Worm (Caenorhabditis elegans) whole organism, mixed stage, embryonic: ENCODE results near the gene srlf-3.

Experiments
- M03D4.4 ChIP-seq: sonication (generic microtip); optimal IDR thresholded peaks from 2 replicates; lab custom pipeline; 2017; ENCODE audit warnings: mild to moderate bottlenecking, missing genetic modification characterization, missing compliant biosample characterization
- blmp-1 ChIP-seq: fragments of 150-350 bp; optimal IDR thresholded peaks from 2 replicates; lab custom pipeline; 2014; ENCODE audit warnings: missing biosample characterization, missing genetic modification characterization
- ceh-39 ChIP-seq: fragments of 150-350 bp; optimal IDR thresholded peaks from 2 replicates; lab custom pipeline; 2014; ENCODE audit warnings: missing biosample characterization, missing genetic modification characterization
- ceh-83 ChIP-seq: fragments of 200-800 bp; sonication (Bioruptor generic); optimal IDR thresholded peaks from 2 replicates; lab custom pipeline; 2018; ENCODE audit warnings: mild to moderate bottlenecking, missing genetic modification characterization, missing compliant biosample characterization
- ces-1 ChIP-seq: fragments of 150-350 bp; optimal IDR thresholded peaks from 2 replicates; lab custom pipeline; 2014; ENCODE audit warnings: missing biosample characterization, missing genetic modification reagents, missing genetic modification characterization
- drap-1 ChIP-seq: fragments of 200-800 bp; sonication (Bioruptor generic); optimal IDR thresholded peaks from 3 replicates; lab custom pipeline; 2018; ENCODE audit warnings: mild to moderate bottlenecking, missing genetic modification characterization, missing compliant biosample characterization
- elt-1 ChIP-seq: sonication (generic microtip); optimal IDR thresholded peaks from 2 replicates; lab custom pipeline; 2017; ENCODE audit warnings: missing genetic modification characterization, mild to moderate bottlenecking, missing compliant biosample characterization, antibody characterized with exemption, moderate library complexity, borderline replicate concordance; ENCODE audit not compliant: insufficient read depth
- flh-1 ChIP-seq: fragments of 200-800 bp; sonication (Bioruptor generic); optimal IDR thresholded peaks from 2 replicates; lab custom pipeline; 2018; ENCODE audit warnings: mild to moderate bottlenecking, missing genetic modification characterization, moderate library complexity, missing compliant biosample characterization
- ham-2 ChIP-seq: fragments of 200-800 bp; sonication (Bioruptor generic); optimal IDR thresholded peaks from 2 replicates; lab custom pipeline; 2018; ENCODE audit warnings: mild to moderate bottlenecking, missing genetic modification characterization, missing compliant biosample characterization
- hlh-1 ChIP-seq: fragments of 150-350 bp; optimal IDR thresholded peaks from 2 replicates; lab custom pipeline; 2014; ENCODE audit warnings: missing biosample characterization, missing genetic modification reagents, missing genetic modification characterization
- lin-32 ChIP-seq: fragments of 200-800 bp; sonication (Bioruptor generic); optimal IDR thresholded peaks from 2 replicates; lab custom pipeline; 2018; ENCODE audit warnings: mild to moderate bottlenecking, missing genetic modification characterization, missing compliant biosample characterization
- lsy-2 ChIP-seq: fragments of 150-350 bp; optimal IDR thresholded peaks from 2 replicates; lab custom pipeline; 2014; ENCODE audit warnings: missing biosample characterization, missing genetic modification characterization
- mab-5 ChIP-seq: fragments of 150-350 bp; optimal IDR thresholded peaks from 2 replicates; lab custom pipeline; 2014; ENCODE audit warnings: missing biosample characterization, missing genetic modification characterization
- mep-1 ChIP-seq: fragments of 150-350 bp; optimal IDR thresholded peaks from 2 replicates; lab custom pipeline; 2017; ENCODE audit warnings: missing biosample characterization, missing genetic modification reagents, missing genetic modification characterization, inconsistent platforms
- mls-2 ChIP-seq: sonication (generic microtip); optimal IDR thresholded peaks from 2 replicates; lab custom pipeline; 2016; ENCODE audit warnings: mild to moderate bottlenecking, missing genetic modification characterization, moderate library complexity, missing compliant biosample characterization
- nhr-12 ChIP-seq: fragments of 150-350 bp; optimal IDR thresholded peaks from 2 replicates; lab custom pipeline; 2014; ENCODE audit warnings: missing biosample characterization, missing genetic modification characterization
- nhr-2 ChIP-seq: fragments of 150-350 bp; optimal IDR thresholded peaks from 2 replicates; lab custom pipeline; 2014; ENCODE audit warnings: missing biosample characterization, missing genetic modification characterization
- nhr-28 ChIP-seq: fragments of 150-350 bp; optimal IDR thresholded peaks from 2 replicates; lab custom pipeline; 2014; ENCODE audit warnings: missing biosample characterization, missing genetic modification characterization
- nhr-76 ChIP-seq: sonication (generic microtip); optimal IDR thresholded peaks from 2 replicates; lab custom pipeline; 2017; ENCODE audit warnings: missing biosample characterization, missing genetic modification characterization
- pha-4 ChIP-seq: fragments of 150-350 bp; optimal IDR thresholded peaks from 2 replicates; lab custom pipeline; 2018; ENCODE audit warnings: missing biosample characterization, missing genetic modification reagents, missing genetic modification characterization
- sem-2 ChIP-seq: fragments of 200-800 bp; sonication (Bioruptor generic); optimal IDR thresholded peaks from 2 replicates; lab custom pipeline; 2018; ENCODE audit warnings: mild to moderate bottlenecking, missing genetic modification characterization, missing compliant biosample characterization
- sptf-1 ChIP-seq: sonication (generic microtip); optimal IDR thresholded peaks from 2 replicates; lab custom pipeline; 2017; ENCODE audit warnings: mild to moderate bottlenecking, missing genetic modification characterization, moderate library complexity, missing compliant biosample characterization
- tbx-8 ChIP-seq: fragments of 200-800 bp; sonication (Bioruptor generic); optimal IDR thresholded peaks from 2 replicates; lab custom pipeline; 2018; ENCODE audit warnings: mild to moderate bottlenecking, missing genetic modification characterization, moderate library complexity, missing compliant biosample characterization
- unc-120 ChIP-seq: sonication (generic microtip); optimal IDR thresholded peaks from 2 replicates; lab custom pipeline; 2017; ENCODE audit warnings: missing genetic modification characterization, missing compliant biosample characterization; ENCODE audit not compliant: poor library complexity, severe bottlenecking
- unc-62 ChIP-seq: fragments of 150-350 bp; optimal IDR thresholded peaks from 2 replicates; lab custom pipeline; 2014; ENCODE audit warnings: missing biosample characterization, missing genetic modification reagents, missing genetic modification characterization
- zip-8 ChIP-seq: fragments of 150-350 bp; optimal IDR thresholded peaks from 2 replicates; lab custom pipeline; 2014; ENCODE audit warnings: missing biosample characterization, missing genetic modification characterization

The srlf-3 gene

DNA sequence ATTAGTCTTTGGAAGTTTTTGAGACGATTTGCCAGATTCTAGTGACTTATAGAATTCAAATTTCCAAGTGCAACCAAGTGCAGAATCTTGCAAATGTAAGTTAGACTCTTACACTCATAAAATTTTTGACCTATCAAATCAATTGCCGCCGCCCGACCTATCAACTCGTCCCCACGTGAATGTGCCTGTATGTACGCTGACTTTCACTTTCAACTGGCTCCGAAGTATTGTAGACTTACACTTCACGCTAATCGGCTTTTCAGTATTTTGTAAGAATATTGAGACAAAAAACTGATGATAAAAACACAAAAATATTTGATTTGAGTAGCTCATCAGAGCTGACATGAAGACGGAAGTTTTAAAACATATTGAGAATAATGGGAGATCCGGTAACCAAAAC lies 45.5 kb downstream of the srlf-3 start:
- TF ChIP-seq nhr-76 (tag; lab: Kevin White, UChicago), result no peak
- TF ChIP-seq mab-5, result no peak
- no peak for TF ChIP-seq nhr-12 (tag; lab: Kevin White, UChicago)
- no peak for TF ChIP-seq zip-8 (tag; lab: Kevin White, UChicago)

DNA sequence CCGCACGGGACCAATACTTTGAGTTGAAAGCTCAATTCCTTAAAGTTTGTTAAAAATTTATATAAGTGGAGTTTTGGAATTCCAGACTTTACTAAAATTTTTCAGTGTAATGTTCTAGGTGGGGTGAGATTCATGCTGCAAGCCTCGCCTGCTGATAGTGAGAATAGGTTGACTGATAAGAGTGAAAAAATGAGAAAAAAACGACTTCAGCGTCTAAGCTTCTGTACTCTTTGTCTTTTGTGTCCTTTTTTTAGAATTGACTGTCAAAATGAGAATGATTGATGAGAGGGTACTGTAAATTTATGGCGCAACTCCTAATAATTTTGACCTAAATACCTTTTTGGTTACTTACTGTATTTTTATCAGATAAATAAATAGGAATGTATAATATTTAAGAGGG lies 46.9 kb downstream of the srlf-3 start:
- no peak for TF ChIP-seq ceh-83 (GFP tag; lab: Kevin White, UChicago)
- TF ChIP-seq mls-2 (tag; lab: Kevin White, UChicago), result no peak
- TF ChIP-seq sem-2 (GFP tag; lab: Kevin White, UChicago), result no peak
- no peak for TF ChIP-seq ham-2 (GFP tag; lab: Kevin White, UChicago)
- no peak for TF ChIP-seq unc-120 (tag; lab: Kevin White, UChicago)
- no peak for TF ChIP-seq nhr-28 (tag; lab: Kevin White, UChicago)
- TF ChIP-seq nhr-12 (tag; lab: Kevin White, UChicago), result no peak
- no peak for TF ChIP-seq mep-1
- TF ChIP-seq pha-4 (tag; lab: Kevin White, UChicago), result no peak
- no peak for TF ChIP-seq drap-1
- TF ChIP-seq lin-32 (GFP tag; lab: Kevin White, UChicago), result no peak
- TF ChIP-seq sptf-1, result no peak
- no peak for TF ChIP-seq elt-1 (tag; lab: Kevin White, UChicago)
- TF ChIP-seq zip-8 (tag; lab: Kevin White, UChicago), result no peak

DNA sequence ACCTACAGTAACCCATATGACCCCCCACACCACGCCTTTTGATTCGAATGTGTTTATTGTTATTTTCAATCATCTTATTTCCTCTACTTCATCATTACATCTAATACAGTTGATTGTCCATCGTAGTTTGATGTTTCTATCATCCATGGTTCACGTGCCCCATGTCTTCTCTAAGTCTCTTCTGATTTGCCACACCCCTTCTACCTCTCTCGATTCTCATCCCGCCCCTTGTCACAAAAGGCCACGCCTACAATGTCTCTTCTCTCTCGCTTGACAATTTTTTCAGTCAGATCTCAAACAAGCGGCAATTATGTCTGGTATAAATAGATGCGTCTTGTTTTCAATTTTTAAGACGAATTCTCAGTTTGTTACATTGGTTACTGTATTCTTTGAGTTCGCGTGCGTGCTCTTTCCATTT lies 47.7 kb downstream of the srlf-3 start:
- TF ChIP-seq nhr-28 (tag; lab: Kevin White, UChicago) (no peak), zip-8 (tag; lab: Kevin White, UChicago) (no peak), nhr-2 (no peak), ceh-83 (GFP tag; lab: Kevin White, UChicago) (no peak), flh-1 (GFP tag; lab: Kevin White, UChicago) (no peak), hlh-1 (no peak), lsy-2 (tag; lab: Kevin White, UChicago) (no peak), nhr-12 (tag; lab: Kevin White, UChicago) (no peak), pha-4 (tag; lab: Kevin White, UChicago) (no peak), M03D4.4 (tag; lab: Kevin White, UChicago) (no peak), ces-1 (GFP tag; lab: Kevin White, UChicago) (no peak), tbx-8 (GFP tag; lab: Kevin White, UChicago) (no peak), ceh-39 (tag; lab: Kevin White, UChicago) (no peak), unc-62 (no peak), sem-2 (GFP tag; lab: Kevin White, UChicago) (no peak)
- TF ChIP-seq, all 35 proteins: peak for 0

DNA sequence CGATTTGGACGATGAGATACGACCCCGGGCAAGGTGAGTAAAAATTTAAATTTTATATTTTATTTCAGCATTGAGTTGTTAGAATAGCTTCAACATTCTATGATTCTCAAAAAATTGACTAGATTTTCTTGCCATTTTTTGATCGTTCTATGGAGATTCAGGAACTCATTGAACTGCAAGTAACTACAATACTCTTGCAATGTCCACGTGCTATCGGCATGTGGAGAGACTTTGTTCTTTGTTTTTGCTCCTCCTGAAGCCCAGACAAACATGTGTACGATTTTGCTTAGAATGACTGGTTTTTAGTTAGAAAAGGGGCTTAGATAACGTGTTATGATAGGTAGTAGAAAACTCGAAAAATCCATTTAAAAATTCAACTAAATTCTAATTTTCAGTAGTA lies 48.7 kb downstream of the srlf-3 start:
- TF ChIP-seq nhr-28 (tag; lab: Kevin White, UChicago), result no peak
- no peak for TF ChIP-seq blmp-1 (tag; lab: Kevin White, UChicago)
